Fruit fly (Drosophila melanogaster) whole organism, embryonic: Measurements from ENCODE around the gene CG13053.

Source experiments
- Abd-B ChIP-seq: fragments of 200-800 bp; sonication (Bioruptor generic); optimal IDR thresholded peaks from 2 replicates; lab custom pipeline; 2018; ENCODE audit warnings: missing biosample characterization, mild to moderate bottlenecking, missing genetic modification characterization, moderate library complexity
- Bteb2 ChIP-seq: fragments of 200-800 bp; sonication (Bioruptor generic); optimal IDR thresholded peaks from 2 replicates; lab custom pipeline; 2016; ENCODE audit warnings: missing biosample characterization, missing genetic modification characterization
- CG10462 ChIP-seq: fragments of 200-800 bp; sonication (Bioruptor generic); optimal IDR thresholded peaks from 2 replicates; lab custom pipeline; 2016; ENCODE audit warnings: missing biosample characterization, missing genetic modification characterization
- CG10565 ChIP-seq: fragments of 200-800 bp; sonication (Bioruptor generic); optimal IDR thresholded peaks from 3 replicates; lab custom pipeline; 2016; ENCODE audit warnings: missing biosample characterization, mild to moderate bottlenecking, missing genetic modification characterization
- CG11695 ChIP-seq: fragments of 200-800 bp; sonication (Bioruptor generic); IDR thresholded peaks from 3 replicates; pipeline ENCODE4 v1.3.6; 2022; ENCODE audit warnings: missing biosample characterization, missing genetic modification characterization
- CG12071 ChIP-seq: fragments of 200-800 bp; sonication (Bioruptor generic); optimal IDR thresholded peaks from 3 replicates; lab custom pipeline; 2018; ENCODE audit warnings: missing biosample characterization, mild to moderate bottlenecking, missing genetic modification characterization
- CG1233 ChIP-seq: fragments of 200-800 bp; sonication (Bioruptor generic); optimal IDR thresholded peaks from 4 replicates; lab custom pipeline; 2018; ENCODE audit warnings: missing biosample characterization, mild to moderate bottlenecking, missing genetic modification characterization
- CG12391 ChIP-seq: fragments of 200-800 bp; sonication (Bioruptor generic); optimal IDR thresholded peaks from 3 replicates; lab custom pipeline; 2018; ENCODE audit warnings: missing biosample characterization, mild to moderate bottlenecking, missing genetic modification characterization, moderate library complexity
- CG14441 ChIP-seq: fragments of 200-800 bp; sonication (Bioruptor generic); IDR thresholded peaks from 2 replicates; pipeline ENCODE4 v1.3.6; 2022; ENCODE audit warnings: missing biosample characterization, missing genetic modification characterization
- CG14710 ChIP-seq: fragments of 200-800 bp; sonication (Bioruptor generic); optimal IDR thresholded peaks from 3 replicates; lab custom pipeline; 2019; ENCODE audit warnings: missing biosample characterization, mild to moderate bottlenecking, missing genetic modification characterization, moderate library complexity
- CG16813 ChIP-seq: fragments of 200-800 bp; sonication (Bioruptor generic); IDR thresholded peaks from 3 replicates; pipeline ENCODE4 v1.3.6; 2022; ENCODE audit warnings: missing biosample characterization, missing genetic modification characterization; ENCODE audit not compliant: partially characterized antibody
- CG16815 ChIP-seq: fragments of 200-800 bp; sonication (Bioruptor generic); optimal IDR thresholded peaks from 3 replicates; lab custom pipeline; 2017; ENCODE audit warnings: missing biosample characterization, mild to moderate bottlenecking, missing genetic modification characterization
- CG2129 ChIP-seq: fragments of 200-800 bp; sonication (Bioruptor generic); IDR thresholded peaks from 2 replicates; pipeline ENCODE4 v1.3.6; 2022; ENCODE audit warnings: missing biosample characterization, missing genetic modification characterization; ENCODE audit not compliant: partially characterized antibody
- CG2199 ChIP-seq: fragments of 200-800 bp; sonication (Bioruptor generic); IDR thresholded peaks from 3 replicates; pipeline ENCODE4 v1.3.6; 2022; ENCODE audit warnings: missing biosample characterization, missing genetic modification characterization
- CG3065 ChIP-seq: fragments of 200-800 bp; sonication (Bioruptor generic); optimal IDR thresholded peaks from 2 replicates; lab custom pipeline; 2016; ENCODE audit warnings: missing biosample characterization, missing genetic modification characterization
- CG3281 ChIP-seq: fragments of 200-800 bp; sonication (Bioruptor generic); optimal IDR thresholded peaks from 3 replicates; lab custom pipeline; 2017; ENCODE audit warnings: missing biosample characterization, mild to moderate bottlenecking, missing genetic modification characterization
- CG34376 ChIP-seq: fragments of 200-800 bp; sonication (Bioruptor generic); optimal IDR thresholded peaks from 2 replicates; lab custom pipeline; 2018; ENCODE audit warnings: missing biosample characterization, mild to moderate bottlenecking, missing genetic modification characterization
- CG34422 ChIP-seq: fragments of 200-800 bp; sonication (Bioruptor generic); IDR thresholded peaks from 3 replicates; pipeline ENCODE4 v1.3.6; 2022; ENCODE audit warnings: missing biosample characterization, missing genetic modification characterization
- CG4282 ChIP-seq: fragments of 200-800 bp; sonication (Bioruptor generic); optimal IDR thresholded peaks from 2 replicates; lab custom pipeline; 2016; ENCODE audit warnings: missing biosample characterization, missing genetic modification characterization
- CG4328 ChIP-seq: fragments of 200-800 bp; sonication (Bioruptor generic); optimal IDR thresholded peaks from 3 replicates; lab custom pipeline; 2017; ENCODE audit warnings: missing biosample characterization, missing genetic modification reagents, missing genetic modification characterization
- CG4617 ChIP-seq: fragments of 200-800 bp; sonication (Bioruptor generic); optimal IDR thresholded peaks from 3 replicates; lab custom pipeline; 2016; ENCODE audit warnings: missing biosample characterization, missing genetic modification characterization, borderline replicate concordance
- CG6654 ChIP-seq: fragments of 200-800 bp; sonication (Bioruptor generic); optimal IDR thresholded peaks from 2 replicates; lab custom pipeline; 2017; ENCODE audit warnings: missing biosample characterization, mild to moderate bottlenecking, missing genetic modification characterization
- CG9797 ChIP-seq: fragments of 200-800 bp; sonication (Bioruptor generic); optimal IDR thresholded peaks from 3 replicates; lab custom pipeline; 2018; ENCODE audit warnings: missing biosample characterization, mild to moderate bottlenecking, missing genetic modification characterization
- Chrac-16 ChIP-seq: fragments of 200-800 bp; sonication (Bioruptor generic); optimal IDR thresholded peaks from 3 replicates; lab custom pipeline; 2016; ENCODE audit warnings: missing biosample characterization, missing genetic modification characterization
- Ets97D ChIP-seq: fragments of 200-800 bp; sonication (Bioruptor generic); optimal IDR thresholded peaks from 3 replicates; lab custom pipeline; 2016; ENCODE audit warnings: missing biosample characterization, missing genetic modification characterization
- HmgZ ChIP-seq: fragments of 200-800 bp; sonication (Bioruptor generic); optimal IDR thresholded peaks from 2 replicates; lab custom pipeline; 2018; ENCODE audit warnings: missing biosample characterization, mild to moderate bottlenecking, missing genetic modification characterization
- Jarid2 ChIP-seq: fragments of 200-800 bp; sonication (Bioruptor generic); optimal IDR thresholded peaks from 3 replicates; lab custom pipeline; 2017; ENCODE audit warnings: mild to moderate bottlenecking, missing biosample characterization, missing genetic modification reagents, missing genetic modification characterization
- Mrtf ChIP-seq: fragments of 200-800 bp; sonication (Bioruptor generic); IDR thresholded peaks from 3 replicates; pipeline ENCODE4 v1.3.6; 2022; ENCODE audit warnings: missing biosample characterization, missing genetic modification characterization
- NFAT ChIP-seq: fragments of 200-800 bp; sonication (Bioruptor generic); IDR thresholded peaks from 2 replicates; pipeline ENCODE4 v1.3.6; 2022; ENCODE audit warnings: missing biosample characterization, missing genetic modification characterization
- Nf-YA ChIP-seq: fragments of 200-800 bp; sonication (Bioruptor generic); IDR thresholded peaks from 2 replicates; pipeline ENCODE4 v1.3.6; 2022; ENCODE audit warnings: missing biosample characterization, missing genetic modification characterization
- Opbp ChIP-seq: fragments of 200-800 bp; sonication (Bioruptor generic); IDR thresholded peaks from 3 replicates; pipeline ENCODE4 v1.3.6; 2022; ENCODE audit warnings: missing biosample characterization, missing genetic modification characterization; ENCODE audit not compliant: partially characterized antibody
- Pdp1 ChIP-seq, 2 experiments: fragments of 200-800 bp; sonication (Bioruptor generic); optimal IDR thresholded peaks; 3 replicates each; lab custom pipeline; 2016; ENCODE audit warnings: missing biosample characterization in 2 of 2, missing genetic modification characterization in 2 of 2, mild to moderate bottlenecking in 1 of 2, moderate library complexity in 1 of 2
- ab ChIP-seq: fragments of 200-800 bp; sonication (Bioruptor generic); optimal IDR thresholded peaks from 2 replicates; lab custom pipeline; 2016; ENCODE audit warnings: missing biosample characterization, missing genetic modification characterization
- ato ChIP-seq: fragments of 200-800 bp; sonication (Bioruptor generic); IDR thresholded peaks from 2 replicates; pipeline ENCODE4 v1.3.6; 2022; ENCODE audit warnings: missing biosample characterization, missing genetic modification characterization; ENCODE audit not compliant: partially characterized antibody
- bsh ChIP-seq, 2 experiments: fragments of 200-800 bp; sonication (Bioruptor generic); optimal IDR thresholded peaks; 2 replicates each; lab custom pipeline; 2017 to 2018; ENCODE audit warnings: mild to moderate bottlenecking in 2 of 2, missing biosample characterization in 2 of 2, missing genetic modification characterization in 2 of 2, moderate library complexity in 1 of 2
- chif ChIP-seq, 2 experiments: fragments of 200-800 bp; sonication (Bioruptor generic); optimal IDR thresholded peaks; 3 replicates each; lab custom pipeline; 2016; ENCODE audit warnings: missing biosample characterization in 2 of 2, missing genetic modification characterization in 2 of 2
- hbn ChIP-seq: fragments of 200-800 bp; sonication (Bioruptor generic); IDR thresholded peaks from 2 replicates; pipeline ENCODE4 v1.3.6; 2022; ENCODE audit warnings: missing biosample characterization, missing genetic modification characterization; ENCODE audit not compliant: partially characterized antibody
- kay ChIP-seq: fragments of 200-800 bp; sonication (Bioruptor generic); optimal IDR thresholded peaks from 2 replicates; lab custom pipeline; 2016; ENCODE audit warnings: missing biosample characterization, missing genetic modification characterization
- lov ChIP-seq, 2 experiments: fragments of 200-800 bp in 1 of 2; fragments of >200 bp in 1 of 2; sonication (Bioruptor generic) in 1 of 2; IDR thresholded peaks in 1 of 2; optimal IDR thresholded peaks in 1 of 2; 2 replicates in 1 of 2; 3 replicates in 1 of 2; pipeline versions ENCODE4 v1.3.6 to Lab custom; 2017 to 2022; ENCODE audit warnings: missing biosample characterization in 1 of 2, missing genetic modification characterization in 1 of 2
- luna ChIP-seq: fragments of 200-800 bp; sonication (Bioruptor generic); optimal IDR thresholded peaks from 2 replicates; lab custom pipeline; 2016; ENCODE audit warnings: missing biosample characterization, missing genetic modification characterization
- pfk ChIP-seq: fragments of 200-800 bp; sonication (Bioruptor generic); optimal IDR thresholded peaks from 2 replicates; lab custom pipeline; 2018; ENCODE audit warnings: missing biosample characterization, mild to moderate bottlenecking, missing genetic modification characterization, moderate library complexity
- pnt ChIP-seq: fragments of 200-800 bp; sonication (Bioruptor generic); optimal IDR thresholded peaks from 3 replicates; lab custom pipeline; 2016; ENCODE audit warnings: missing biosample characterization, missing genetic modification characterization
- sens ChIP-seq: fragments of 200-800 bp; sonication (Bioruptor generic); peaks from one replicate; lab custom pipeline; 2016; ENCODE audit warnings: missing biosample characterization, missing genetic modification characterization
- sim ChIP-seq: fragments of 200-800 bp; sonication (Bioruptor generic); IDR thresholded peaks from 2 replicates; pipeline ENCODE4 v1.3.6; 2022; ENCODE audit warnings: missing biosample characterization, missing genetic modification characterization
- sisA ChIP-seq: fragments of 200-800 bp; sonication (Bioruptor generic); IDR thresholded peaks from 2 replicates; pipeline ENCODE4 v1.3.6; 2022; ENCODE audit warnings: missing biosample characterization, missing genetic modification characterization
- sob ChIP-seq: fragments of 200-800 bp; sonication (Bioruptor generic); IDR thresholded peaks from 2 replicates; pipeline ENCODE4 v1.3.6; 2022; ENCODE audit warnings: missing biosample characterization, missing genetic modification characterization
- tgo ChIP-seq: fragments of 200-800 bp; sonication (Bioruptor generic); IDR thresholded peaks from 3 replicates; pipeline ENCODE4 v1.3.6; 2022; ENCODE audit warnings: missing biosample characterization, missing genetic modification characterization
- trem ChIP-seq: fragments of 200-800 bp; optimal IDR thresholded peaks from 3 replicates; lab custom pipeline; 2019; ENCODE audit warnings: missing biosample characterization, mild to moderate bottlenecking, missing genetic modification characterization, moderate library complexity
- wdn ChIP-seq: fragments of 200-800 bp; sonication (Bioruptor generic); IDR thresholded peaks from 2 replicates; pipeline ENCODE4 v1.3.6; 2022; ENCODE audit warnings: missing biosample characterization, missing genetic modification characterization

CG13053 gene

dm6 chr3L:16211156-16211935, 48.2 kb downstream of the CG13053 start (continued):
- TF ChIP-seq CG16813 (GFP tag; lab: Robert Waterston, UW) (no peak), CG34422 (GFP tag; lab: Robert Waterston, UW) (no peak), NFAT (GFP tag; lab: Robert Waterston, UW) (no peak), Abd-B (GFP tag; lab: Kevin White, UChicago) (no peak), Chrac-16 (GFP tag; lab: Kevin White, UChicago) (no peak), Nf-YA (0 out of 2 replicates have a peak, but pooled peaks have one; percentile 26), CG10462 (GFP tag; lab: Kevin White, UChicago) (no peak), sens (GFP tag; lab: Kevin White, UChicago) (peak; percentile 43), CG14441 (GFP tag; lab: Robert Waterston, UW) (no peak), pnt (GFP tag; lab: Kevin White, UChicago) (no peak), sob (GFP tag; lab: Robert Waterston, UW) (no peak), tgo (GFP tag; lab: Robert Waterston, UW) (no peak), bsh (GFP tag; optimal IDR thresholded peaks at IDR 0.05; lab: Kevin White, UChicago) (peak; percentile 3 to 72), Mrtf (GFP tag; lab: Robert Waterston, UW) (no peak), CG6654 (no peak), hbn (GFP tag; lab: Robert Waterston, UW) (no peak), Bteb2 (GFP tag; lab: Kevin White, UChicago) (no peak), CG10565 (GFP tag; lab: Kevin White, UChicago) (no peak), CG4328 (GFP tag; lab: Kevin White, UChicago) (no peak), CG16815 (no peak), Pdp1 (GFP tag; optimal IDR thresholded peaks at IDR 0.05; lab: Kevin White, UChicago) (no peak), CG4282 (no peak), CG34376 (GFP tag; lab: Kevin White, UChicago) (no peak), Ets97D (GFP tag; lab: Kevin White, UChicago) (no peak), CG9797 (GFP tag; lab: Kevin White, UChicago) (no peak), CG4617 (no peak), pfk (GFP tag; lab: Kevin White, UChicago) (no peak), CG1233 (GFP tag; lab: Kevin White, UChicago) (no peak), Opbp (0 out of 3 replicates have a peak, but pooled peaks have one; percentile 9), CG3281 (GFP tag; lab: Kevin White, UChicago) (no peak), Jarid2 (GFP tag; lab: Kevin White, UChicago) (no peak), CG2129 (no peak), CG2199 (GFP tag; lab: Robert Waterston, UW) (no peak), HmgZ (tag; lab: Kevin White, UChicago) (no peak), CG12071 (GFP tag; lab: Kevin White, UChicago) (no peak), sisA (GFP tag; lab: Robert Waterston, UW) (no peak), ato (GFP tag; lab: Robert Waterston, UW) (0 out of 2 replicates have a peak, but pooled peaks have one; percentile 27), CG12391 (peak; percentile 22), luna (GFP tag; lab: Kevin White, UChicago) (no peak), lov (optimal IDR thresholded peaks at IDR 0.05; lab: Kevin White, UChicago) (no peak), lov (GFP tag; IDR thresholded peaks at IDR 0.05; lab: Robert Waterston, UW) (no peak), trem (tag; lab: Kevin White, UChicago) (no peak), CG11695 (GFP tag; lab: Robert Waterston, UW) (no peak), CG3065 (GFP tag; lab: Kevin White, UChicago) (no peak), ab (GFP tag; lab: Kevin White, UChicago) (no peak), CG14710 (tag; lab: Kevin White, UChicago) (peak; percentile 34), sim (GFP tag; lab: Robert Waterston, UW) (no peak), kay (GFP tag; lab: Kevin White, UChicago) (no peak), wdn (no peak), chif (GFP tag; optimal IDR thresholded peaks at IDR 0.05; lab: Kevin White, UChicago) (no peak)
